Fruit fly (Drosophila melanogaster): ENCODE results near the gene CG12289.
A peak's percentile ranks its signal among the peaks of the same experiment; 100 is the strongest.

DNA sequence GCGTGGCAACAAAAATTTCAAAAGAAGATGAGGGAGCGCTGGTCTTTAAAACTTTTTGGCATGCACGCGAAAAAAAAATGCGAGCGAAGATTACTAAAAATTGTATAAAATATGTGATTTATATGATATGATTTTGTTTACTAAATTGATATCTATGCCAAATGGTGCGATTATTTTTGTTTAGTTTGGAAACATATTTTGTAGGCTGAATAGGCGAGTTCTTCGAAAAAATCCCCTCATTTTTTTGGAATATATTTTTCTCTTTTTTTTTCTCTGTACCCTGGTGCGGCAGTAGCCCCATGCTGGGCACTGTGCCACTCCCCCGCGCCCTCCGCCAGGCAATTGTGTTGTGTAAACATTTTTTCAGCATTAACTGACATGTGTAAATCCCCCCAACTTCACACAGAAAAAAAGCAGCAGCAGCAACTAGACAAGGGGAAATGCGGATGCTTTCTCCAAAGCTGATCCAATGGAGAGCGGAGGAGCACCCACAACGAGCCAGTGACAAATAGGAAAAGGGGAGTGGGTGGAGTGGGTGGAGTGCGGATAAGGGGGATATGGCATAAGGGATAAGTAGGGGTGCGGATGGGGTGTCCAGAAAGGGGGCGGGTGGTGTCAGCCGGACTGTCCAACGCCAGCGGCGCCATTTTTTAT lies 27.8 kb upstream of the CG12289 start:
- TF ChIP-seq cic (GFP tag; optimal IDR thresholded peaks at IDR 0.05): no peak
- TF ChIP-seq kay (GFP tag; ENCODE audit: borderline replicate concordance): peak; percentile 16
- no peak for TF ChIP-seq tj (GFP tag; optimal IDR thresholded peaks at IDR 0.05)
- TF ChIP-seq Crg-1 (GFP tag; optimal IDR thresholded peaks at IDR 0.05): no peak
- no peak for TF ChIP-seq ovo (GFP tag; optimal IDR thresholded peaks at IDR 0.05)
- no peak for TF ChIP-seq pad (GFP tag; optimal IDR thresholded peaks at IDR 0.05)

All from whole organism, adult.